Fruit fly (Drosophila melanogaster) whole organism, embryonic: ENCODE measurements around the gene fln.

Experiments
- BEAF-32 ChIP-seq: fragments of 200-800 bp; sonication (Bioruptor generic); optimal IDR thresholded peaks from 3 replicates; lab custom pipeline; 2017; ENCODE audit warnings: missing biosample characterization, missing genetic modification characterization, mild to moderate bottlenecking, moderate library complexity, missing genetic modification reagents
- C15 ChIP-seq: fragments of 200-800 bp; sonication (Bioruptor generic); IDR thresholded peaks from 3 replicates; pipeline ENCODE4 v1.3.6; 2022; ENCODE audit warnings: missing biosample characterization, missing genetic modification characterization
- CG10431 ChIP-seq: fragments of 200-800 bp; sonication (Bioruptor generic); optimal IDR thresholded peaks from 3 replicates; lab custom pipeline; 2018; ENCODE audit warnings: missing biosample characterization, mild to moderate bottlenecking, missing genetic modification characterization
- CG10462 ChIP-seq: fragments of 200-800 bp; sonication (Bioruptor generic); optimal IDR thresholded peaks from 2 replicates; lab custom pipeline; 2016; ENCODE audit warnings: missing biosample characterization, missing genetic modification characterization
- CG11085 ChIP-seq: fragments of 200-800 bp; sonication (Bioruptor generic); IDR thresholded peaks from 2 replicates; pipeline ENCODE4 v1.3.6; 2022; ENCODE audit warnings: missing biosample characterization, missing genetic modification characterization
- CG14014 ChIP-seq: fragments of 200-800 bp; sonication (Bioruptor generic); IDR thresholded peaks from 2 replicates; pipeline ENCODE4 v1.3.6; 2022; ENCODE audit warnings: missing biosample characterization, missing genetic modification characterization
- CG15514 ChIP-seq: fragments of 200-800 bp; sonication (Bioruptor generic); optimal IDR thresholded peaks from 3 replicates; lab custom pipeline; 2017; ENCODE audit warnings: missing biosample characterization, missing genetic modification characterization, mild to moderate bottlenecking, moderate library complexity, missing genetic modification reagents
- CG17186 ChIP-seq: fragments of 200-800 bp; sonication (Bioruptor generic); optimal IDR thresholded peaks from 3 replicates; lab custom pipeline; 2017; ENCODE audit warnings: missing biosample characterization, missing genetic modification reagents, missing genetic modification characterization
- CG18262 ChIP-seq: fragments of 200-800 bp; optimal IDR thresholded peaks from 3 replicates; lab custom pipeline; 2019; ENCODE audit warnings: missing biosample characterization, mild to moderate bottlenecking, missing genetic modification characterization, moderate library complexity
- CG18599 ChIP-seq: fragments of 200-800 bp; sonication (Bioruptor generic); optimal IDR thresholded peaks from 3 replicates; lab custom pipeline; 2017; ENCODE audit warnings: missing biosample characterization, missing genetic modification characterization, mild to moderate bottlenecking, moderate library complexity, missing genetic modification reagents
- CG2120 ChIP-seq: fragments of 200-800 bp; sonication (Bioruptor generic); optimal IDR thresholded peaks from 3 replicates; lab custom pipeline; 2016; ENCODE audit warnings: missing biosample characterization, missing genetic modification characterization
- CG30403 ChIP-seq: fragments of 200-800 bp; sonication (Bioruptor generic); optimal IDR thresholded peaks from 3 replicates; lab custom pipeline; 2016; ENCODE audit warnings: missing biosample characterization, missing genetic modification characterization
- CG3726 ChIP-seq: fragments of 200-800 bp; sonication (Bioruptor generic); IDR thresholded peaks from 3 replicates; pipeline ENCODE4, ENCODE4 v1.3.6; 2022; ENCODE audit warnings: missing biosample characterization, missing genetic modification characterization
- CG4854 ChIP-seq: fragments of 200-800 bp; sonication (Bioruptor generic); optimal IDR thresholded peaks from 2 replicates; lab custom pipeline; 2016; ENCODE audit warnings: missing biosample characterization, missing genetic modification characterization, inconsistent platforms
- CG5180 ChIP-seq: fragments of 200-800 bp; sonication (Bioruptor generic); optimal IDR thresholded peaks from 3 replicates; lab custom pipeline; 2017; ENCODE audit warnings: missing biosample characterization, missing genetic modification characterization, mild to moderate bottlenecking, moderate library complexity, missing genetic modification reagents
- CG6654 ChIP-seq: fragments of 200-800 bp; sonication (Bioruptor generic); optimal IDR thresholded peaks from 2 replicates; lab custom pipeline; 2017; ENCODE audit warnings: missing biosample characterization, mild to moderate bottlenecking, missing genetic modification characterization
- CG6791 ChIP-seq: fragments of 200-800 bp; sonication (Bioruptor generic); IDR thresholded peaks from 3 replicates; pipeline ENCODE4 v1.3.6; 2022; ENCODE audit warnings: missing biosample characterization, missing genetic modification characterization; ENCODE audit not compliant: partially characterized antibody
- CG7556 ChIP-seq: fragments of 200-800 bp; sonication (Bioruptor generic); optimal IDR thresholded peaks from 2 replicates; lab custom pipeline; 2017; ENCODE audit warnings: missing biosample characterization, mild to moderate bottlenecking, missing genetic modification characterization
- CG7745 ChIP-seq: fragments of 200-800 bp; sonication (Bioruptor generic); optimal IDR thresholded peaks from 2 replicates; lab custom pipeline; 2018; ENCODE audit warnings: missing biosample characterization, mild to moderate bottlenecking, missing genetic modification characterization, moderate library complexity
- CG9817 ChIP-seq: fragments of 200-800 bp; sonication (Bioruptor generic); optimal IDR thresholded peaks from 2 replicates; lab custom pipeline; 2018; ENCODE audit warnings: missing biosample characterization, mild to moderate bottlenecking, missing genetic modification characterization, moderate library complexity
- CG9876 ChIP-seq: fragments of 200-800 bp; sonication (Bioruptor generic); optimal IDR thresholded peaks from 2 replicates; lab custom pipeline; 2016; ENCODE audit warnings: missing biosample characterization, missing genetic modification characterization
- Chrac-16 ChIP-seq: fragments of 200-800 bp; sonication (Bioruptor generic); optimal IDR thresholded peaks from 3 replicates; lab custom pipeline; 2016; ENCODE audit warnings: missing biosample characterization, missing genetic modification characterization
- CkIIα-i1 ChIP-seq: fragments of 200-800 bp; sonication (Bioruptor generic); IDR thresholded peaks from 2 replicates; pipeline ENCODE4 v1.3.6; 2022; ENCODE audit warnings: missing biosample characterization, missing genetic modification characterization
- Doc2 ChIP-seq: fragments of 200-800 bp; sonication (Bioruptor generic); IDR thresholded peaks from 2 replicates; pipeline ENCODE4 v1.3.6; 2022; ENCODE audit warnings: missing biosample characterization, missing genetic modification characterization
- Fer1 ChIP-seq: fragments of 200-800 bp; sonication (Bioruptor generic); optimal IDR thresholded peaks from 2 replicates; lab custom pipeline; 2017; ENCODE audit warnings: missing biosample characterization, mild to moderate bottlenecking, missing genetic modification characterization
- Fer3 ChIP-seq: fragments of 200-800 bp; sonication (Bioruptor generic); optimal IDR thresholded peaks from 2 replicates; lab custom pipeline; 2018; ENCODE audit warnings: missing biosample characterization, mild to moderate bottlenecking, missing genetic modification characterization, moderate library complexity
- Kr ChIP-seq: fragments of 200-800 bp; sonication (Bioruptor generic); optimal IDR thresholded peaks from 2 replicates; lab custom pipeline; 2017; ENCODE audit warnings: missing biosample characterization, mild to moderate bottlenecking, missing genetic modification characterization
- Lim3 ChIP-seq: fragments of 200-800 bp; sonication (Bioruptor generic); IDR thresholded peaks from 2 replicates; pipeline ENCODE4 v1.3.6; 2022; ENCODE audit warnings: missing biosample characterization, missing genetic modification characterization
- Nf-YC ChIP-seq: fragments of 200-800 bp; optimal IDR thresholded peaks from 3 replicates; lab custom pipeline; 2019; ENCODE audit warnings: missing biosample characterization, mild to moderate bottlenecking, missing genetic modification characterization, moderate library complexity
- Sox100B ChIP-seq: fragments of 200-800 bp; sonication (Bioruptor generic); optimal IDR thresholded peaks from 3 replicates; lab custom pipeline; 2018; ENCODE audit warnings: missing biosample characterization, mild to moderate bottlenecking, missing genetic modification characterization
- ato ChIP-seq: fragments of 200-800 bp; sonication (Bioruptor generic); IDR thresholded peaks from 2 replicates; pipeline ENCODE4 v1.3.6; 2022; ENCODE audit warnings: missing biosample characterization, missing genetic modification characterization; ENCODE audit not compliant: partially characterized antibody
- bcd ChIP-seq: fragments of 200-800 bp; sonication (Bioruptor generic); optimal IDR thresholded peaks from 2 replicates; lab custom pipeline; 2017; ENCODE audit warnings: missing biosample characterization, mild to moderate bottlenecking, missing genetic modification characterization
- bowl ChIP-seq: fragments of 200-800 bp; sonication (Bioruptor generic); IDR thresholded peaks from 2 replicates; pipeline ENCODE4 v1.3.6; 2022; ENCODE audit warnings: missing biosample characterization, missing genetic modification characterization
- caup ChIP-seq: fragments of 200-800 bp; sonication (Bioruptor generic); optimal IDR thresholded peaks from 3 replicates; lab custom pipeline; 2017; ENCODE audit warnings: missing biosample characterization, mild to moderate bottlenecking, missing genetic modification characterization, moderate library complexity; ENCODE audit not compliant: severe bottlenecking
- ems ChIP-seq: fragments of 200-800 bp; sonication (Bioruptor generic); optimal IDR thresholded peaks from 3 replicates; lab custom pipeline; 2016; ENCODE audit warnings: missing biosample characterization, missing genetic modification characterization
- en ChIP-seq: fragments of 200-800 bp; sonication (Bioruptor generic); optimal IDR thresholded peaks from 2 replicates; lab custom pipeline; 2016; ENCODE audit warnings: missing biosample characterization, missing genetic modification characterization
- gcm2 ChIP-seq: fragments of 200-800 bp; sonication (Bioruptor generic); optimal IDR thresholded peaks from 2 replicates; lab custom pipeline; 2016; ENCODE audit warnings: missing biosample characterization, missing genetic modification characterization
- klu ChIP-seq: fragments of 200-800 bp; sonication (Bioruptor generic); IDR thresholded peaks from 2 replicates; pipeline ENCODE4 v1.3.6; 2022; ENCODE audit warnings: missing biosample characterization, missing genetic modification characterization
- nerfin-2 ChIP-seq: fragments of 200-800 bp; sonication (Bioruptor generic); IDR thresholded peaks from 2 replicates; pipeline ENCODE4 v1.3.6; 2022; ENCODE audit warnings: missing biosample characterization, missing genetic modification characterization; ENCODE audit not compliant: partially characterized antibody
- oc ChIP-seq: fragments of 200-800 bp; sonication (Bioruptor generic); optimal IDR thresholded peaks from 2 replicates; lab custom pipeline; 2018; ENCODE audit warnings: missing biosample characterization, mild to moderate bottlenecking, missing genetic modification characterization, moderate library complexity
- peb ChIP-seq: fragments of 200-800 bp; sonication (Bioruptor generic); IDR thresholded peaks from 2 replicates; pipeline ENCODE4 v1.3.6; 2022; ENCODE audit warnings: missing biosample characterization, missing genetic modification characterization
- rib ChIP-seq: fragments of 200-800 bp; sonication (Bioruptor generic); IDR thresholded peaks from 2 replicates; pipeline ENCODE4 v1.3.6; 2022; ENCODE audit warnings: missing biosample characterization, missing genetic modification characterization
- row ChIP-seq: fragments of 200-800 bp; sonication (Bioruptor generic); IDR thresholded peaks from 3 replicates; pipeline ENCODE4 v1.3.6; 2022; ENCODE audit warnings: missing biosample characterization, missing genetic modification characterization
- salm ChIP-seq: fragments of 200-800 bp; sonication (Bioruptor generic); optimal IDR thresholded peaks from 2 replicates; lab custom pipeline; 2018; ENCODE audit warnings: missing biosample characterization, mild to moderate bottlenecking, missing genetic modification characterization
- slbo ChIP-seq: fragments of 200-800 bp; sonication (Bioruptor generic); IDR thresholded peaks from 2 replicates; pipeline ENCODE4 v1.3.6; 2022; ENCODE audit warnings: missing biosample characterization, missing genetic modification characterization
- stwl ChIP-seq: fragments of 200-800 bp; sonication (Bioruptor generic); optimal IDR thresholded peaks from 3 replicates; lab custom pipeline; 2018; ENCODE audit warnings: missing biosample characterization, mild to moderate bottlenecking, missing genetic modification characterization, moderate library complexity
- tap ChIP-seq: fragments of 200-800 bp; optimal IDR thresholded peaks from 3 replicates; lab custom pipeline; 2019; ENCODE audit warnings: missing biosample characterization, mild to moderate bottlenecking, missing genetic modification characterization, moderate library complexity
- vfl ChIP-seq: fragments of 200-800 bp; sonication (Bioruptor generic); optimal IDR thresholded peaks from 2 replicates; lab custom pipeline; 2016; ENCODE audit warnings: missing biosample characterization, missing genetic modification characterization
- wor ChIP-seq: fragments of 200-800 bp; sonication (Bioruptor generic); IDR thresholded peaks from 2 replicates; pipeline ENCODE4 v1.3.6; 2022; ENCODE audit warnings: missing biosample characterization, missing genetic modification characterization
- z ChIP-seq: fragments of 200-800 bp; sonication (Bioruptor generic); IDR thresholded peaks from 3 replicates; pipeline ENCODE4 v1.3.6; 2022; ENCODE audit warnings: missing biosample characterization, missing genetic modification characterization

Gene fln

DNA sequence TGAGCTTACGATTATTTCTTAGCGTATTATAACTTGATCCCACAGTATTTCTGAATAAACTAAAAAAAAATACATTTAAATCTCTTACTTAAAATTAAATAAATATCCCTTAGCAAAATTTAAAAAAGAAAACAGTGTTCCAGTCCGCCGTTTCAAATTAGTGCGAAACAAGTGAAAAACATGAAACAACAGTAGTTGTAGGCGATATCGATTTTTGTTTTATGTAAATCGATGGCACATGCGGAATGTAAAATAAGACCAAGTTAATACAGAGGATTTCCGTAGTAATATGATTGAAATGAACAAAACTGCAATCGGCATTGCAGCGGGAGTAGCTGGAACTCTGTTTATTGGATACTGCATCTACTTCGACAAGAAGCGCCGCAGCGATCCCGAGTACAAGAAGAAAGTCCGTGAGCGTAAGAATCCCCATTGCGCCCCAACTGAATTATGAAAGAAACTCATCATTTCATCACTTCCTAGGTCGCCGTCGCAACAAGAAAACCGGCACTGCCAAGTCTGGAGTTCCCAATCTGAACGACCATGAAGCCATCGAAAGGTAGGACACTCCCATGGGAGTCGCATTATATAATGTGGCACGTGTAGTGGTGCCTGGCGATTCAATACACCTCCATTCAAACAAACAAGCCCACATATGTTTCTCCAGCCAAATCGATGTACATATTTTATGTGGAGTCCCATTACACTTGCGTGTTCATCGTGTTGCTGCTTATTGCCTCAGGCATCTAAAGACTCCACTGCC, 10.0 kb upstream of the fln start (continued):
- no peak for TF ChIP-seq Sox100B (GFP tag; lab: Kevin White, UChicago)
- no peak for TF ChIP-seq ems (GFP tag; lab: Kevin White, UChicago)
- TF ChIP-seq caup (GFP tag; lab: Kevin White, UChicago) = no peak
- no peak for TF ChIP-seq salm (tag; lab: Kevin White, UChicago)
- TF ChIP-seq CG6654 (GFP tag; lab: Kevin White, UChicago) = no peak
- TF ChIP-seq CG7745 (tag; lab: Kevin White, UChicago) = no peak
- TF ChIP-seq CG9876 (GFP tag; lab: Kevin White, UChicago) = no peak
- TF ChIP-seq wor (GFP tag; lab: Robert Waterston, UW) = no peak
- TF ChIP-seq rib (GFP tag; lab: Robert Waterston, UW) = no peak
- no peak for TF ChIP-seq bowl (GFP tag; lab: Robert Waterston, UW)
- no peak for TF ChIP-seq CG11085 (GFP tag; lab: Robert Waterston, UW)
- no peak for TF ChIP-seq C15 (GFP tag; lab: Robert Waterston, UW)
- no peak for TF ChIP-seq CG4854 (GFP tag; lab: Kevin White, UChicago)
- TF ChIP-seq vfl (GFP tag; lab: Kevin White, UChicago) = no peak
- TF ChIP-seq CG6791 = no peak
- TF ChIP-seq klu (GFP tag; lab: Robert Waterston, UW) = no peak
- no peak for TF ChIP-seq bcd (GFP tag; lab: Kevin White, UChicago)
- no peak for TF ChIP-seq nerfin-2
- no peak for TF ChIP-seq z (GFP tag; lab: Robert Waterston, UW)
- no peak for TF ChIP-seq gcm2 (GFP tag; lab: Kevin White, UChicago)
- TF ChIP-seq CG5180 = no peak
- TF ChIP-seq Fer3 (tag; lab: Kevin White, UChicago) = no peak
- no peak for TF ChIP-seq Lim3 (GFP tag; lab: Robert Waterston, UW)
- no peak for TF ChIP-seq oc (tag; lab: Kevin White, UChicago)
- TF ChIP-seq CG15514 = peak; percentile 12
- TF ChIP-seq Fer1 (GFP tag; lab: Kevin White, UChicago) = no peak
- TF ChIP-seq CG14014 (GFP tag; lab: Robert Waterston, UW) = no peak
- TF ChIP-seq ato (GFP tag; lab: Robert Waterston, UW) = no peak
- no peak for TF ChIP-seq Nf-YC (tag; lab: Kevin White, UChicago)
- no peak for TF ChIP-seq en (GFP tag; lab: Kevin White, UChicago)
- no peak for TF ChIP-seq CG9817 (tag; lab: Kevin White, UChicago)
- no peak for TF ChIP-seq CG3726 (GFP tag; lab: Robert Waterston, UW)
- no peak for TF ChIP-seq CG10431
- no peak for TF ChIP-seq CG18262 (tag; lab: Kevin White, UChicago)
- TF ChIP-seq CG2120 = no peak
- peak; percentile 40 for TF ChIP-seq BEAF-32 (GFP tag; lab: Kevin White, UChicago)
- peak; percentile 55 for TF ChIP-seq row
- TF ChIP-seq Doc2 = no peak
- TF ChIP-seq stwl (tag; lab: Kevin White, UChicago) = peak; percentile 37
- no peak for TF ChIP-seq CG18599 (GFP tag; lab: Kevin White, UChicago)
- TF ChIP-seq slbo (GFP tag; lab: Robert Waterston, UW) = no peak
- no peak for TF ChIP-seq Chrac-16 (GFP tag; lab: Kevin White, UChicago)
- no peak for TF ChIP-seq peb (GFP tag; lab: Robert Waterston, UW)
- TF ChIP-seq CG17186 = no peak
- no peak for TF ChIP-seq CG30403
- no peak for TF ChIP-seq CkIIα-i1
- TF ChIP-seq Kr = no peak
- no peak for TF ChIP-seq CG7556 (GFP tag; lab: Kevin White, UChicago)
- no peak for TF ChIP-seq tap
- no peak for TF ChIP-seq CG10462 (GFP tag; lab: Kevin White, UChicago)
